Worm (Caenorhabditis elegans) whole organism, midembryonic: ENCODE data around the gene C03C10.2.
A peak's percentile ranks its signal among the peaks of the same experiment; 100 is the strongest.

ENCODE experiments used
- T22C8.4 ChIP-seq: fragments of 200-800 bp; sonication (Bioruptor generic); IDR thresholded peaks from 2 replicates; pipeline ENCODE4 v1.3.6; 2022; ENCODE audit warnings: missing genetic modification characterization, missing compliant biosample characterization
- cog-1 ChIP-seq: sonication (generic microtip); optimal IDR thresholded peaks from 2 replicates; lab custom pipeline; 2016; ENCODE audit warnings: missing genetic modification characterization, missing compliant biosample characterization
- flt-1 ChIP-seq: fragments of 200-800 bp; sonication (Bioruptor generic); IDR thresholded peaks from 2 replicates; pipeline ENCODE4 v1.3.6; 2022; ENCODE audit warnings: missing genetic modification characterization, missing compliant biosample characterization
- klf-2 ChIP-seq: fragments of 200-800 bp; sonication (Bioruptor generic); conservative IDR thresholded peaks from 2 replicates; pipeline ENCODE4 v1.3.6; 2022; ENCODE audit warnings: missing genetic modification reagents, missing genetic modification characterization, missing compliant biosample characterization
- med-1 ChIP-seq: sonication (generic microtip); optimal IDR thresholded peaks from 2 replicates; lab custom pipeline; 2017; ENCODE audit warnings: missing genetic modification characterization, mild to moderate bottlenecking, missing compliant biosample characterization, antibody characterized with exemption, missing genetic modification reagents; ENCODE audit not compliant: insufficient read depth
- ref-1 ChIP-seq: fragments of 200-800 bp; sonication (Bioruptor generic); conservative IDR thresholded peaks from 2 replicates; pipeline ENCODE4 v1.3.6; 2022; ENCODE audit warnings: missing genetic modification reagents, missing genetic modification characterization, missing compliant biosample characterization
- tab-1 ChIP-seq: fragments of 200-800 bp; sonication (Bioruptor generic); IDR thresholded peaks from 2 replicates; pipeline ENCODE4 v1.3.6; 2022; ENCODE audit warnings: missing genetic modification characterization, missing compliant biosample characterization
- ztf-23 ChIP-seq: fragments of 200-800 bp; sonication (Bioruptor generic); IDR thresholded peaks from 2 replicates; pipeline ENCODE4 v1.3.6; 2022; ENCODE audit warnings: missing genetic modification reagents, missing genetic modification characterization, missing compliant biosample characterization
- ztf-29 ChIP-seq: fragments of 200-800 bp; sonication (Bioruptor generic); IDR thresholded peaks from 2 replicates; pipeline ENCODE4 v1.3.6; 2022; ENCODE audit warnings: missing genetic modification reagents, missing genetic modification characterization, missing compliant biosample characterization

Gene C03C10.2

ce11 chrIII:4083429-4083828, 7.4 kb upstream of the C03C10.2 start:
- no peak for TF ChIP-seq ztf-29 (GFP tag; lab: Robert Waterston, UW)
- no peak for TF ChIP-seq tab-1 (GFP tag; lab: Robert Waterston, UW)

DNA sequence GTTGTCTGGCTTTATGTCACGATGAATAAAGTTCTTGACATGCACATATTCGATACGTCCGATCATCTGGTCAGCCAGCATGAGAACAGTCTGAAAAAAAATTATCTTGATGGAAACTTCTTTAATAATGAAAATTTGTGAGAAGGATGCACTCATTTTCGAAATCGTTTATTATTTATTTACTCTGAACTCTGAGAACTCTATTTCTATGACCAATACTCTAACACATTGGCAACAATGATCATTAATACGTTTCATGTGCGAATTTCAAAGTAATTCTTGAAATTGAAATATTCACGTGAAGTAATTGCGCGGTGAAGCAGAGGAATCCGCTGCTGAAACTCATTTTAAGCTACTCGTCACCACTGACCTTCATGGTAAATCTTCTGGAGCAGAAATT, 5.2 kb upstream of the C03C10.2 start:
- TF ChIP-seq flt-1 (GFP tag; lab: Robert Waterston, UW) (no peak), ztf-29 (GFP tag; lab: Robert Waterston, UW) (no peak), T22C8.4 (GFP tag; lab: Robert Waterston, UW) (no peak), ref-1 (no peak), klf-2 (GFP tag; lab: Robert Waterston, UW) (no peak)

- no peak for TF ChIP-seq ztf-23 (GFP tag; lab: Robert Waterston, UW)
- no peak for TF ChIP-seq ztf-29 (GFP tag; lab: Robert Waterston, UW)
- no peak for TF ChIP-seq klf-2 (GFP tag; lab: Robert Waterston, UW)
- TF ChIP-seq flt-1 (GFP tag; lab: Robert Waterston, UW), result no peak
- TF ChIP-seq cog-1 (tag; lab: Kevin White, UChicago), result no peak
- no peak for TF ChIP-seq T22C8.4 (GFP tag; lab: Robert Waterston, UW)
- no peak for TF ChIP-seq ref-1
- TF ChIP-seq med-1 (GFP tag; lab: Kevin White, UChicago), result no peak
- no peak for TF ChIP-seq tab-1 (GFP tag; lab: Robert Waterston, UW)
These were observed 4.3 kb upstream of the C03C10.2 start, which contains the start of gene kin-19 for ce11 chrIII:4086536-4086935. kin-19 (minus strand) TSS chrIII:4086636.

DNA sequence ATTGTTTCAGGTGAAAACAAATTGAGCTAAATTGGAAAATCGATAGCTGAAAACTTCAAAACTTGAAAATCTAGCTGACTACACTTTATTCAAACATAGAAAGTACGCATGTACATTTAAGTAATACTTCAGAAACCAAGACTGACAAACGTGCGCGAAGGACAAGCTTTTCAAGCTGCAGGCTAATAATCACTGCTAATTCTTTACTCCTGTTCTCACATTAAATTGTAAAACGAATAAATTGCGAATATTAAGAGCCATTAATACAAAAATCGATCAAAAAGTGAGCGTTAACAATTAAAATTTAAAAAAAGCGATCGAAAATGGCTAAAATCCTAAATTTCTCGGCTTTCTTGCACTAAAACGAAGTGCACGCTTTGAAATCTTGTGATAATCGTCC, 3.8 kb upstream of the C03C10.2 start:
- no peak for TF ChIP-seq tab-1 (GFP tag; lab: Robert Waterston, UW)
- TF ChIP-seq cog-1 (tag; lab: Kevin White, UChicago), result no peak
- no peak for TF ChIP-seq ref-1
- no peak for TF ChIP-seq flt-1 (GFP tag; lab: Robert Waterston, UW)
- TF ChIP-seq klf-2 (GFP tag; lab: Robert Waterston, UW), result no peak
- TF ChIP-seq T22C8.4 (GFP tag; lab: Robert Waterston, UW), result no peak
- no peak for TF ChIP-seq med-1 (GFP tag; lab: Kevin White, UChicago)
- TF ChIP-seq ztf-23 (GFP tag; lab: Robert Waterston, UW), result no peak
- TF ChIP-seq ztf-29 (GFP tag; lab: Robert Waterston, UW), result no peak

ce11 chrIII:4087565-4087964, 3.3 kb upstream of the C03C10.2 start:
- no peak for TF ChIP-seq flt-1 (GFP tag; lab: Robert Waterston, UW)
- no peak for TF ChIP-seq ref-1
- TF ChIP-seq tab-1 (GFP tag; lab: Robert Waterston, UW), result no peak
- TF ChIP-seq klf-2 (GFP tag; lab: Robert Waterston, UW), result no peak
- no peak for TF ChIP-seq med-1 (GFP tag; lab: Kevin White, UChicago)
- no peak for TF ChIP-seq ztf-23 (GFP tag; lab: Robert Waterston, UW)
- no peak for TF ChIP-seq ztf-29 (GFP tag; lab: Robert Waterston, UW)
- TF ChIP-seq T22C8.4 (GFP tag; lab: Robert Waterston, UW), result no peak
- TF ChIP-seq cog-1 (tag; lab: Kevin White, UChicago), result peak; percentile 74

- TF ChIP-seq flt-1 (GFP tag; lab: Robert Waterston, UW) (no peak), ref-1 (no peak)
These were observed 2.4 kb upstream of the C03C10.2 start for ce11 chrIII:4088338-4088918.

ce11 chrIII:4092020-4092419, 1.1 kb downstream of the C03C10.2 start, which contains the start of gene C03C10.5:
C03C10.5 (minus strand) TSS chrIII:4092120.
- TF ChIP-seq ref-1 (no peak), tab-1 (GFP tag; lab: Robert Waterston, UW) (no peak), T22C8.4 (GFP tag; lab: Robert Waterston, UW) (no peak)

DNA sequence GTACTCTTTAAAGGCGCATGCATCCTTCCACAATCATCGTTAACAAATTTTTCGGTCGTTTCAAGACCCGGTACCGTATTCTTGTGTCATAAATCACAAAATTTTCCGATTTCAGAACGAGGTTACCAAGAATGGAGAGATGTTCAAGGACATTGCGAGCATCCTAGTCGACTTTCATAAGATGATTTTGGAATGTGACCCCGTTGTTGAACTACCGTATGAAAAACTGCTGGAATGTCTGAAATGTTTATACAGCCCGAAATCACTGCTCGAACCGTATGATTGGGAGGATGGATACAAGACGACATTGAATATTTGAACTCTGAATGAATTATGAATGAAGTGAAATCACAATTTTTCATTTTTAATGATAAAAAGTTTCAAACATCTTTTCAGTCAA, 2.1 kb downstream of the C03C10.2 start:
- TF ChIP-seq cog-1 (tag; lab: Kevin White, UChicago) (no peak), tab-1 (GFP tag; lab: Robert Waterston, UW) (no peak), ztf-29 (GFP tag; lab: Robert Waterston, UW) (no peak), flt-1 (GFP tag; lab: Robert Waterston, UW) (no peak), ztf-23 (GFP tag; lab: Robert Waterston, UW) (no peak), T22C8.4 (GFP tag; lab: Robert Waterston, UW) (no peak), med-1 (GFP tag; lab: Kevin White, UChicago) (no peak), ref-1 (no peak), klf-2 (GFP tag; lab: Robert Waterston, UW) (no peak)

DNA sequence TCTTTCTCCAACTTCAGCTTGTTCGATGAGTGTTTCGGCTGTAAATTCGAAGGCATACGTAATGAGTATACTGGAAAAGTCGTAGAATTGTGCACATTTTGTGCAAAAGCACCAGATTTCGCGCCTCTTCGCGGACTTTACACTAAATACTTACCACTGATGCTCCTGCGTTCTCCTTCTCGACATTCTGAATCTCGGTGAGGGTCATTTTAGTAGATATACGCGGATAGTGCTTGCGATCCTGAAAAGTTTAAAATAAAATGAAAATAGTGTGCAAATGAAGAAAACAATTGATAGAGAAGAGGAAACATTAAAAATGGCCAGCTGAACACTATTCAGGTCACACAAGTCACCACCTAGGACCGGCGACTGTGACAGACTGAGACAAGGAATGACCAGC, 3.8 kb downstream of the C03C10.2 start, which contains the start of gene rnr-2:
TSS of gene rnr-2 (minus strand) at position 241 of the 400 bp plus-strand sequence.
- TF ChIP-seq ztf-23 (GFP tag; lab: Robert Waterston, UW) (no peak), med-1 (GFP tag; lab: Kevin White, UChicago) (no peak), tab-1 (GFP tag; lab: Robert Waterston, UW) (no peak)

DNA sequence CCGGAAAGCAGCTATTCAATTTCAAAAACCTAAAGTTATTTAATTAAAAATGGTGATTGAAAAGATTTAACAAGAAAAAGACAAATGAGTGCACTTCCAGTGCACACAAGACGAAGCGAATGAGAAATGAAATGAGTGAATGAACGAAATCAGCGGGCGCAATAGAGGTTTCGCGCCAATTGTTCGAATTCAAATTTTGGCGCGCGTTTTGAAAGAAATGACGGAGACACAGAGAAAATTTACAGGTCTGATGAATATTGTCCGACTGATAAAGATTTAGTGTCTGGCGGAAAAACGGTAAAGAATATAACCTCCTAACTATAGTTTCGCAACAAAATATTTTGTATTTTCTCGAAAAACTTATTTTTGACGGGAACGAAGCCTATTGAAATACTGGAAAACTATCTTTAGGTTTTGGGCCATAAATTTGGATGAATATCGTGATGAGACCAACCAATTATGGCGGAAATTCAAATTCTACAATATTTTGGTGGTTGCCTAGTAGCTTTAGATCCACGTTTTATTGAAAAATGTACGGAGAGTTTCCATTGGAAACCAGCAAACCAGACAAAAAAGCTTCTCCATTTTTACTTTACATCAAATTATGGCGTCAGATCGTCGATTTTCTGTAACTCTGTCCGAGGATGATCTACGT, 4.7 kb downstream of the C03C10.2 start, which contains the start of gene C03C10.7:
TSS of gene C03C10.7 (plus strand) at position 605 of the 655 bp plus-strand sequence.
- no peak for TF ChIP-seq tab-1 (GFP tag; lab: Robert Waterston, UW)
- no peak for TF ChIP-seq ref-1
- no peak for TF ChIP-seq cog-1 (tag; lab: Kevin White, UChicago)
- TF ChIP-seq klf-2 (GFP tag; lab: Robert Waterston, UW), result no peak
- TF ChIP-seq ztf-23 (GFP tag; lab: Robert Waterston, UW), result no peak
- TF ChIP-seq ztf-29 (GFP tag; lab: Robert Waterston, UW), result no peak
- no peak for TF ChIP-seq T22C8.4 (GFP tag; lab: Robert Waterston, UW)
- no peak for TF ChIP-seq med-1 (GFP tag; lab: Kevin White, UChicago)
- no peak for TF ChIP-seq flt-1 (GFP tag; lab: Robert Waterston, UW)
